Worm (Caenorhabditis elegans) whole organism, late embryonic: ENCODE results near the gene pyp-1.

Experiments used
- T23F11.4 ChIP-seq: fragments of 200-800 bp; sonication (Bioruptor generic); optimal IDR thresholded peaks from 2 replicates; lab custom pipeline; 2018; ENCODE audit warnings: mild to moderate bottlenecking, missing genetic modification characterization, missing compliant biosample characterization
- nhr-11 ChIP-seq: fragments of 150-350 bp; optimal IDR thresholded peaks from 2 replicates; lab custom pipeline; 2014; ENCODE audit warnings: missing biosample characterization, missing genetic modification characterization
- pqm-1 ChIP-seq: sonication (generic microtip); optimal IDR thresholded peaks from 2 replicates; lab custom pipeline; 2016; ENCODE audit warnings: missing genetic modification characterization, missing compliant biosample characterization
- pros-1 ChIP-seq: fragments of 150-350 bp; optimal IDR thresholded peaks from 2 replicates; lab custom pipeline; 2014; ENCODE audit warnings: missing biosample characterization, missing genetic modification reagents, missing genetic modification characterization
- sox-4 ChIP-seq: sonication (generic microtip); optimal IDR thresholded peaks from 2 replicates; lab custom pipeline; 2017; ENCODE audit warnings: mild to moderate bottlenecking, missing genetic modification characterization, inconsistent platforms, missing compliant biosample characterization
- tbx-2 ChIP-seq: sonication (generic microtip); optimal IDR thresholded peaks from 2 replicates; lab custom pipeline; 2016; ENCODE audit warnings: missing genetic modification characterization, missing compliant biosample characterization
- unc-3 ChIP-seq, 2 experiments: fragments of 200-800 bp in 1 of 2; sonication (Bioruptor generic) in 1 of 2; sonication (generic microtip) in 1 of 2; conservative IDR thresholded peaks in 1 of 2; optimal IDR thresholded peaks in 1 of 2; 2 replicates each; pipeline versions ENCODE4 v1.3.6 to Lab custom; 2016 to 2022; ENCODE audit warnings: missing compliant biosample characterization in 2 of 2, missing genetic modification characterization in 2 of 2, missing genetic modification reagents in 1 of 2
- ztf-16 ChIP-seq: sonication (generic microtip); optimal IDR thresholded peaks from 2 replicates; lab custom pipeline; 2017; ENCODE audit warnings: missing genetic modification characterization, missing compliant biosample characterization

DNA sequence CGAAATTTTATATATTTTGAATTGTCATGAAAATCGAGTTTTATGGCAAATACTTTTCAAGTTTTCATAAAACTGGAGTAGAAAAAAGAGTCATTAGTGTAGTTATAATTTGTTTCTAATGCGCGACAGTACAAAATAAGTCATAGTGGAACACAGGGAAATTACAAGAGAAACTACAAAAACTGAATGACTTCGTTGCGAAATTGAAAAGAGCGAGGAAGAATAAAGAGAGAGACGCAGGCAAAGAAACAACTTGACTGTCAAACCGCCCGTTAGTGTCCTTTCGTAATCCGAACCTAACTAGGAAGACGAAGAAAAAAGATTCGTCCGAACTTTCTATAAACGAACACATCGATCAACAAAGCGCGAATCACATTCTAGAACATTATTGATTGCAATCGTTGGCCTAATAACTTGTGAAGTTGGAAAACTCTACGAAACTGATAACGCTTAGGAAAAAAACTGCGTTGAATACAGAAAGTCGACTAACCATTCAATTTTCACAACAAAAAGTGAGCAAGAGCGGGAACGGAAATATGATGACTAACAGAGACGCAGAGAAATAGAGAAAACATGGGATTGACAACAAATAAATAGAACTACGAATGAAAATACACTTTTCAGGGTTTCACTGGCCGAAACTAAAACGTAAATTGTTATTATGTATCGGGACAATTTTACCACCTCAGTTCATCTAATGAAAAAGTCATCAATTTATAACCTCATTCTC, 5.2 kb downstream of the pyp-1 start:
- no peak for TF ChIP-seq pros-1 (tag; lab: Kevin White, UChicago)
- no peak for TF ChIP-seq pqm-1
- TF ChIP-seq nhr-11 (tag; lab: Kevin White, UChicago) = no peak
- TF ChIP-seq unc-3 (GFP tag; conservative IDR thresholded peaks at IDR 0.05; lab: Robert Waterston, UW) = no peak
- TF ChIP-seq unc-3 (tag; optimal IDR thresholded peaks at IDR 0.05; lab: Kevin White, UChicago) = no peak
- TF ChIP-seq sox-4 (tag; lab: Kevin White, UChicago) = no peak
- no peak for TF ChIP-seq ztf-16
- no peak for TF ChIP-seq T23F11.4 (GFP tag; lab: Kevin White, UChicago)
- TF ChIP-seq tbx-2 (tag; lab: Kevin White, UChicago) = no peak
